Worm (Caenorhabditis elegans) whole organism, dauer: ENCODE results near the gene F54F2.14.

Experiments used
- unc-62 ChIP-seq: sonication (generic microtip); optimal IDR thresholded peaks from 2 replicates; lab custom pipeline; 2017; ENCODE audit warnings: missing biosample characterization, missing genetic modification reagents, missing genetic modification characterization

The F54F2.14 gene

DNA sequence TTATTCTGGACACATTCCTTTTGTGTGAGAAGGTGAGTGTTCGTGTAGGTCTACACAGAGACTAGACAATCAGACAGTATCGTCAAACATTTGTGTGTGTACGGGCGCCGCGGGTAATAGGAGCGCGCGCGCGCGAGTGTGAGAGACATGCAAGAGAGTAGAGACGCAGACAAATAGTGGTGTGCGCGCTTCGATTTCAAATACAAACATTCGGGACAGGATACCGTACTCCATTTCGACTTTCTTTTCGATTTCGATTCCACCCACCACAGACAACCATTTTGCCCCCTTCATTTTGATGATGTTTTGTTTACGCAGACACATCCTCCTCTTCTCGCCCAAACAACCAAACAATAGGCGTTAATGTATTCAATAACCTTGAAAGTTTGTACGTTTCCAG, 3.4 kb downstream of the F54F2.14 start:
- TF ChIP-seq unc-62 (GFP tag; lab: Kevin White, UChicago), result no peak

DNA sequence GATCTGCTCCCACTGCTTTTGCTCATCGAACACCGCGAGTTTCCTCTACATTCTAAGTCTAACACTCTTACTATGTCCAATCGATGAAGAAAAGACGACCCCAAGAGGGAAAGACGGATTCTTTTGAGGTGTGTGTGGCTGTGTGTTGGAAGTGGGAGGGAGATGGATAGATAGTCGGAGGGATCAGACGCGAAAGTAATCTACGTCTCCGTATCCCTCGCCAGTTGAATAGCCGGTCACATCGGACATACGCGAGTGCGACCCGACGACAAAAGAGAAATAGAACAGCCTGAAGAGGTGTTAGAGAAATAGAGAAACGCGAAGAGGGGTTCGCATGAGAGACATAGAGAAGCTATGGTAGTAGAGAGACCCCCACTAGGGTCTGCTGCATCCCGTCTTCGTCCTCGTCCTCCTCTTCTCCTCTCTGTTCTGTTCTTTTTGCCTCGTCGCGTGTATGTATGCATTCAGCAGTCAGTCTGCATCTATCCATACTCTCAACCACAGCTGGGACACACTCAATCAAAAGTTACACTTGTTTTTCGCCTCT, 4.3 kb downstream of the F54F2.14 start:
- TF ChIP-seq unc-62 (GFP tag; lab: Kevin White, UChicago), result no peak

DNA sequence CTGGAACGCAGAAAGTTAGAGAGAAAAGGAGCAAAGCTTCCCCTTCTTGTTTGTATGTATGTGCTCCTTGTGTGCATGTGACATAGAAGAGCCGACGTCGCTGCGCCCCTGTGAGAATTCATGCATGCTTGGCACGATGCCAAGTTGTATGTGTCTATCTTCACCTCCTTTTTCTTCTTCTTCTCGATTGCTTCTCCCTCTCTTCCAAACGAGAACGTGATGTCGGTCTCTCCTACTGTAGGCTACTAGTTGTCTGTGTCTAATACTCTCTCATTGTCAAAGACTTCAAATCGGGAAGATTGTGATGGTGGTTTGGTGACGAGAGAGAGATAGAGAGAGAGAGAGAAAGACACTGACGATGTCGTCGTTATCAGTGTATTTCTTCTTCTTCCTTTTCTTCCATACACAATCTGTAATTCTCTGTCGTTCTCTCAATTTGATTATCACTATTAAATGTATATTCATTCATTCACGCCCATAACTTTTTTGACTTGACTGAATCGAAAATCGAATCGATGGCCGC, 5.9 kb downstream of the F54F2.14 start:
- no peak for TF ChIP-seq unc-62 (GFP tag; lab: Kevin White, UChicago)

DNA sequence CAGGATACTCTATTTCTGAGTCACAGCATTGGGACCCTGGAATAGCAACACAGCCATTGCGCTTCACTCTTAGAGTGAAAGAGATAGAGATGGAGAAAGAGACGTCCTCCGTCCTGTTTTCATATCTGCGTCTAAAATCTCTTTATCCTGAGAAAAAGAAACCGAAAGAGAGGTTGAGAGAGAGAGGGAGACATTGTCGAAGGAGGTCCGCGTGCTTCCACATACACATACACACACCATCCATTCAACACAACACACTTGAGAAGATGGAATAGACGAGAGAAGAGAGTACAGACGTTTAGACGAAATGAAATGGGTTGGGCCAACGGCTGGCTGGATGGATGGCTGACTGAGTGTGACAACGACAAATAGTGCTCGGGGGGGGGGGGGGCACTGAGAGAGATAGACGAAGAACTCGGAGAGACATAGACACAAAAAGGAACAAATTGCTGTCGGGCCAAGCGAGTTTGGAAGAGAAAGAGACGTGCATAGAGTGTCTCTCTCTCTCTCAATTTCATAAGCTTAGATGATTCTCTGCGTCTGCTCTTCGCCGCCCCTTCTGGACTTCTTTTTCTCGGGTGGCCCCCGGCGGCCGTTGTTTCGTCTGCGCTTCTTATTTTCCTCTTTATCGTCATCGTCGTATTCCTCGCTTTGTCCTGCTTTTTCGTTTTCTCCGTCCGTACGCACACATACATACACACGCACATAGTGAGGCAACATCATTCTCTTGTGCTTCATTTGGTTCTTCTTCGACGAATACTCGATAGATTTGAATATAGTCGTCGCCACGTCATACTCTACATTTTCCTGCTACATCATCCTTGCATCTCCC, 8.8 kb downstream of the F54F2.14 start, which contains the start of gene F54F2.6:
TSS of gene F54F2.6 (minus strand) at position 738 of the 832 bp plus-strand sequence.
- no peak for TF ChIP-seq unc-62 (GFP tag; lab: Kevin White, UChicago)

DNA sequence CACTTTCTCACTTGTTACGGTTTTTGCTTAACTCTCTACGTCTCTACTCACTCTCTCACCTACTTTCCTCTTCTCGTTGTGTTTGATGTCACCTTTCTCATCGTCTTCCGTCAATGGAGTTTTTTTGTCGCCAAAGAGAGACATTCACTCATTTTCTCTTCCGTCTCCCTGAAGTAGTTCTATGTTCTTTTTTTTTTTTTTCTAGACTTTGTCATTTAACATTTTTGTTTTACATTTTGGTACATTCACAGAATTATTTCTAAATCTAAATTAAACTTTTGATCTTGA, 9.4 kb downstream of the F54F2.14 start:
- TF ChIP-seq unc-62 (GFP tag; lab: Kevin White, UChicago), result no peak

DNA sequence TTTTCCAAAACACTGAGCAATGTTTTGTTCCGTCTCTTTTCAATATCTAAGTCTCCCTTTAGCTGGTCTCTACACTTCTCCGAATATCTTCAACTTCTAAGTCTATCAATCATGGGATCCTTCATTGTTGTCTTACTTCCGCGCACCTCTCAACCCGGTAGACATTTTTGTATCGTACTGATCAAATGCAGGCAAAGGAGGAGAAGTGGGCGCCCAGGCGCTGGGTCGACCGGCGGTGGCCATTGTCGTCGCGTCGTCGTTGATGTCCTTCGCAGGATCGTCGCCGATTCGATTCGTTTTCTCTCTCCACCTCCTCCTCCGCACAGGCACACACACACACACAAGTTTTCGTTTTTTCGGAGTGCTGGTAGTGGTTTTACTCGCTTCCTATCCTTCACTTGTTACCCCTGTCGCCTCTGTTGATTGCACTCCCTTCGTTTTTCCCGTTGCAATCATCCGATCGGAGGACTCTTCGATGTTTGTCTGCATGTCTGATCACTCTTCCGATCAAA, 10.1 kb downstream of the F54F2.14 start:
- no peak for TF ChIP-seq unc-62 (GFP tag; lab: Kevin White, UChicago)

DNA sequence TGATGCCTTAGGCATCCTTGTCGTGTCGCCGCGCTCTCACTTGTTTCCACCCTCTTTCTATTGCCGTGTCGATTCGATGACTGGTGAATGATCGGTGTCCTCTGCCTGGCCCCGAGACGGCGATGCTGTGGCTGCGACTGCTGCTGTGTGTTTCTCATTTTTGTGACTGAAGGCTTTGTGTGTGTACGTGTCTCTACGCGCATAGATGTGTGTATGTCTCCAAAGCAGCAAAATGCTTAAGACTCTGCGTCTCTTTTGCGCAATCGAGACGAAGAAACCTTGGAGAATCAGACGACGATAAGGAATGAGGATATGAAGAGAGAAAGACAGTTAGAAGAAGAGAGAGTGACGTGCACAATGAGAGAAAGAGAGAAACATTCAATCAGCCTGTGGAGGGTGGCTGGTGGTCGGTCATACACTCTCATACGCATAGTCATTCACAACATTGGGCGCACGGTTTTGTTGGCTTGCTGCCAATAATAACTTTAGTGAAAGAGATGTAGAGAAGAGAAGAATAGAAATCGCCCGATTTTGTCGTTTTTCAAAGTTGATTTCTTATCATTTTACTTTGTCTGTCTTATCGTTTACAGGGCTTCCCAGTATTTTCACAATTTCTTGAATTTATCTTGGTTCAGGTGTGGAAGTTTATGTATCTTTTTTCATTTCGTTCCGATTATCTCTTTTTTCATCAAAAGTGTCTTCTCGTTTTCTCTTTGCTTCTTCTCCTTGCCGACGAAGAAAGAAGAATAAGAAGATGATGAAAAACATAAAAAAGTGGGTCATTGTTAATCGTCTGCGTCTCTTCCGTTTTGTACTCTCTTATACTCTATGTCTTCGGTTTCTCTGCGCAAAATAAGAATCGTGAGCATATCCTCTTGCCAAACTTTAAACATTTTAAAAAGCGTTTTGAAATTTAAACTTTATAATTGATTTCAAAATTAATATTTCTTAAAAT, 10.8 kb downstream of the F54F2.14 start:
- TF ChIP-seq unc-62 (GFP tag; lab: Kevin White, UChicago), result peak; percentile 14

DNA sequence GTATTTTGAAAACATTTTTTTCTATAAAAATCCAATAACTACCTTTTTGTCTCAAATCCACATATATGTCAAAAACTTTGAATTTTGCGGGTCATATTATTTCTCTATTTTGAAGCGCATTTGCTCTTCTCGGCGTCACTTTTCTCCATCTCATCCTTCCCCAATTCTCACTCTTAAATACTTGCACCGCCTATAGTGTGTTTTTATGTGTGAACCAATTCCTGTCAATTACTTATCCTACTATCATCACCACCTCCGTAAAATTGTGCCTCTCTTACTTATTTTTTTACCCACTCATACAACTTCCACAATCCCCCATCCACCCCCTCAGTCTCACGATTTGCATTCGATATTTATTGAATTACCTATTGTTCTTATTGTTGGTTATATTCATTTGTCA, 14.5 kb downstream of the F54F2.14 start:
- TF ChIP-seq unc-62 (GFP tag; lab: Kevin White, UChicago), result no peak

DNA sequence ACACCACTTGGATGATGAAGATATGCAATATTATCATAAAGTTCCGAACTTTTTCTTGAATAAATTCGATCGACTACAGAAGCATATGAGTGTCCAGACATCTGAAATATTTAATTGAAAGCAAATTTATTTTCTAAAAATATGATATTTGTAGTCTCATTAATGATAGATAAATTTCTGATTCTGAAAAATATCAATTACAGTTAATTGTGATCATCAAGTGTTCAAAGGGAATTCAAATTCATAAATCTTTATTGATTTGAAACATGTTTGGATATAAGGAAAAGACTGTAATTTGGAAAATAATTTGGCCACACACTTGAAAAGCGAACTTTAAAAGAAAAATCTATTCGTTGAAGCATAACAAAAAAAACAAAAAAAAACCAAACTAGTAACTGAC, 15.9 kb downstream of the F54F2.14 start, which contains the start of gene F54F2.7:
TSS of gene F54F2.7 (minus strand) at position 101 of the 400 bp plus-strand sequence.
- no peak for TF ChIP-seq unc-62 (GFP tag; lab: Kevin White, UChicago)

DNA sequence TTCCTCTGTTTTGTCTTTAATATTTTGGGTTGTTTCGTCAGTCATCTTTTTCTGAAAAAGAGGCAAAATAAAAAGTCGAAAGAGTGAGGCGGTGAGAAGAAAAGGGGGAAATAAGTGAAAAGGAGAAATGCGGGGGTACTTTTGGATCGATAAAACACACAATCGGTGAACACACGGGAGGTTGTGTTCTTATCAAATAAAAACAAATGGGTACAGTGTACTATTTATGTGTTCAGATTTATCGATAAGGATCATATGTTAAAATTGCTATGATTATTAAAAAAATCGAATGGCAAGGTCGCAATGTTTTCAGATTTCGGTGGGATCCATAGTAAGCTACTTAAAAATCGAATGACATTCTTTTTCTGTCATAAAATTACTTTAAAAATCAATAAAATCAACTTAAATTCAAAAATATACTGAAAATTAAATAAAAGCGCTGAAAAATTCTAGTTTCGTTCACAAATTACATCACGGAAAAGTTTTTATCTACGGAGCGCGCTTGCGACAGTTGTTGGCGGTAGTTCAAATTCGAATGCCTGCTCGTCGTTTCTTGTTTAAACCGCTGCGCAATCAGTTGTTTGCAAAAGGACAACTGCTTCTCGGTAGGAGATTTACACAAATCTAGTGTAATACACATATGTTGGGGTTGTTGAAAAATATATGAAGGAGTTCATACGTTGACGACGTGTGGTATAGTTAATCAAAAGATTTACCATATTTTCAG, 18.1 kb downstream of the F54F2.14 start, which contains the start of gene prx-19:
TSS of gene prx-19 (minus strand) at position 51 of the 727 bp plus-strand sequence.
- no peak for TF ChIP-seq unc-62 (GFP tag; lab: Kevin White, UChicago)

DNA sequence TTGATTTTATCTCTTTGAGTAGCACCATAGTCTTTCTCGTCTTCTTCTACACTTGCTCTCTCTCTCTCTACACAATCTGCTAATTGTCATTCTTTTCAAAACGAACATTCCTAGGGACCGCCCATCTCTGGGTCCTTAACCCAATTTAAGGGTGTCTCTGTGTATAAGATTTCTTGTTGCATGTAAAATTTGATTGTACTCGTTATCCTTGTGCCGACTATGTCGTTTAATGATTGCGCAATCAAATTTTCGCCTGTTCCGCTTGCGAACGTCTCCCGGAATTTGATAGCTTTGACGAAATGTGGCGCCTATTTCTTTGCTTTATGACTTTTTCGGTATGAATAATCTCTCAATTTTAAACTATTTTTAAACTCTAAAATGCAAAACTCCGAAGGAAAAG, 19.8 kb downstream of the F54F2.14 start:
- no peak for TF ChIP-seq unc-62 (GFP tag; lab: Kevin White, UChicago)

DNA sequence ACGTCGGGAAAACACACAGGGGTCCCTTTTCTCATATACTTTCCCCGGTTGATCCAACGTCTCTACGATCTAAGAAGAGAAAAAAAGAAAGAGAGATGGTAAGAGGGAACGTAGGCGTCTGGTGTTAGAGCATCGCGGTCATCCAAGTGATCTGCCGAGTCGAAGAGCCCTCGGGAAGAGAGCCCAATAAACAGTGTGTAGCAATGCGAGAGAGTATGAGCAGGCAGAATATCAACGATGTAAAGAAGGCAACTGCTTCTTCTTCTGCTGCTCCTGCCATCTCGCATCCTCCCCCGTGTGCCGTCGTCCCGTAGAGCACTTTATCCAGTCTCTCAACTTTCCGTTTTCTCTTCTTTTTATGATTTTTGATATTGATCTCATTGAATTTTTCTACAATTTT, 24.4 kb downstream of the F54F2.14 start:
- TF ChIP-seq unc-62 (GFP tag; lab: Kevin White, UChicago), result no peak

DNA sequence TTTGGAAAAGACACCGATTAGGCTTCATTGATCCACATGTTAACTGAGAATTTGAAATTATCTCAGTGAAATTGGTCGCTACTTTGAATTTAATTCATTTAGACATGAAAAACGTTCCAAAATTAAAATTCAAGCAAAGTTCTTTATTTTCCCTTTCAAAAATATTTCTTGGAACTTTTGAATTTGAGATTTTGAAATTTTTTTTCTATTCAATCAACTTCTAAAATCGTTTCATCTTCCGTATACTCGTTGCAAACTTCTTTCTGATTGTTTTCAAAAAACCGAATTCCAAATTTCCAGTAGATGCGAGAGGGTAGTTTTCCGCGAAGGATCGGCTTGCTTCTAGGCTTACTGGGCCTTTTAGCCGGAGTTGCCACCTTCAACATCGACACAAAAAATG, 27.3 kb downstream of the F54F2.14 start, which contains the start of gene pat-2:
TSS of gene pat-2 (plus strand) at position 301 of the 400 bp plus-strand sequence.
- TF ChIP-seq unc-62 (GFP tag; lab: Kevin White, UChicago), result no peak

DNA sequence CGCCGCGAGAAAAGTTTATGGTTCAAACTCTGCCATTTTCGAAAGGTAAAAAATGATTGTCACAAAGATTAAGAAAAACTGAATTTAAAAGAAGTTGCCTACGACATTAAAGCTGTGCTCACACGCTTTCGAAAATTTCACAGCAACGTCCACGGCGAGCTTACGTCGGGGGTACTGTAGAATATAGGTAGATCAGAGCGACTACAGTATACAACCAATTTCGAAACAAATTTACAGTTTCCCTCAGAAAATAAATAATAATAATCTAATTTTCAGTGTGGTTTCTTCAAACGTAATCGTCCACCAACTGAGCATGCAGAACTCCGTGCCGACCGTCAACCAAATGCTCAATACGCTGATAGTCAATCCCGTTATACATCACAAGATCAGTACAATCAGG, 33.2 kb downstream of the F54F2.14 start:
- no peak for TF ChIP-seq unc-62 (GFP tag; lab: Kevin White, UChicago)

DNA sequence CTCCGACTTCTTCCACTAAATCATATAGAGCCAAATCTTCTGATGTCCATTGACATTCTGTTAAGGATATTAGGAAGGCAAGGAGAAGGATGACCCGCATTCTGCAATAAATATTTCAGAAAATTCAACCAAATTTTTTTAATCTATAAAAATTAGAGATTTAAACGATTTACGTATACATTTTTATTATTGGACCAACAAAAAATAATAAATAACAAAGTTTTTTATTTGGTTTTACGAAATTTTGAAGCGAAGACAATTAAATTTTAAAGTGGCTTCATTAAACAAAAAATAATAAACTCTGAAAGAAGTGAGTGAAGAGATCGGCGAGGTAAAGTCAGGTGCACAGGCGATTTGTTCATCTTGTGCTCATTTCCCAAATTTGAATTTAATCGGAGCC, 35.8 kb downstream of the F54F2.14 start, which contains the start of gene F54F2.9:
TSS of gene F54F2.9 (minus strand) at position 101 of the 400 bp plus-strand sequence.
- no peak for TF ChIP-seq unc-62 (GFP tag; lab: Kevin White, UChicago)
